Worm (Caenorhabditis elegans): ENCODE measurements around the gene ace-3.
A peak's percentile ranks its signal among the peaks of the same experiment; 100 is the strongest.

DNA sequence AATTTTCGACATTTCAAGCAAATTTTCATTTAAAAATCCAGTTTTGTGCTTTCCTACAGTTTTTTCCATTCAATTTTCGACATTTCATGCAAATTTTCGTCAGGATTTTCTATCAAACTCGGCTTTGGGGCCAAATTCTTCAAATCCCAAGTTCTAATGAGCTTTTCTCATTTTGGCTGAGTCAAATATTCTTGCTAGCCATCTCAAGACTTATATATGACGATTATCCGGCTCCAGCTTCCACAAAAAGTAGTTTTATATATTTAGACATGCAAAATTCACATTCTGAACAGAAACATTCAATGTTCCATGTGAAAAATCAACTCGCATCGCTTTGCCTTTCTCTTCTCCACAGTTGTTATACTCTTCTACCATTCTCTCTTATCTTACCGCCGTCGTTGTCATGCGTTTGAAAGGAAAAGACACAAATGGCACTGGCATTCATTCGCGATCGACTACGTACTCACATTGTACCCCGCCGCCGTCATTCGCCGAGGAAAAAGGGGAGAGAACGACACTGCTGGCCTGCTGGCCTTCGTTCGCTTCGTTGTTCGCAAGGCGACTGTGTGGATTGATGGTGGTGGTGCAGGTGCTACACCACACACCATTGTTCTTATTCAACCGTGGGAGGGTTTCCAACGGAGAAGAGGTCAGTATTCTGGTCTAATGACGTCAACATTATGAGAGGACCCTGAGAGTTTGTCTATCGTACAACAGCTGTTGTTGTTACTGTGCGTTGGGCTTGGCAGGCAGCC is 42.5 kb downstream of the ace-3 start:
- TF ChIP-seq nhr-76 (tag; optimal IDR thresholded peaks at IDR 0.05) (no peak), lin-32 (GFP tag; optimal IDR thresholded peaks at IDR 0.05) (peak; percentile 95), tbx-8 (GFP tag; optimal IDR thresholded peaks at IDR 0.05) (no peak)

All from whole organism, mixed stage, embryonic.